Worm (Caenorhabditis elegans): ENCODE measurements around the gene lmp-1.

- TF ChIP-seq dmd-4 (tag; optimal IDR thresholded peaks at IDR 0.05) = no peak
- no peak for TF ChIP-seq snpc-4 (tag; optimal IDR thresholded peaks at IDR 0.05)
Measured at ce11 chrX:6419113-6419512, 41.6 kb upstream of the lmp-1 start.
